Fruit fly (Drosophila melanogaster): ENCODE results near the gene AOX4.

Gene AOX4

DNA sequence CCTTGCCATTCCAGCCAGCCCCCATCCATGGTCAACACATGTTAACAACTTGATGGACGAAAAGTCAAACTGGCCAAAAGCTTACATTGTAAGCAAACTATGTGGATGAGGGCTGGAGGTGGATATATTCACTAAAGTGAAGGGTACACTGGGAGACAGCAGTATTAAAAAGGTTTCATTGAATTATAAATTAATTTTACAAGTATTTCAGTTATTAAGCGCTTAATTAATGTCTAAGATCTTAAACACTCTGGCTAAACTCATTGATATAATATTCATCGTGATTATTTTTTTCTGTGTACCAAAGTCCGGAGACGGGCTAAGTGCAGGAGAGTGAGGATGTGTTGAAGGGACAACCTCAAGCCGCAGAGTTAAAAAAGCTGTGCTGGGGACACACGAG, 15.9 kb upstream of the AOX4 start (continued):
- TF ChIP-seq CG34406 (GFP tag; optimal IDR thresholded peaks at IDR 0.05) (peak; percentile 75), Hr39 (GFP tag; optimal IDR thresholded peaks at IDR 0.05) (peak; percentile 66), Ets96B (tag; optimal IDR thresholded peaks at IDR 0.05) (peak; percentile 83), CG16779 (tag; optimal IDR thresholded peaks at IDR 0.05) (no peak), net (GFP tag; optimal IDR thresholded peaks at IDR 0.05) (peak; percentile 50), CG7368 (GFP tag; optimal IDR thresholded peaks at IDR 0.05) (peak; percentile 54), CG3919 (GFP tag; optimal IDR thresholded peaks at IDR 0.05) (peak; percentile 78), Smox (GFP tag; optimal IDR thresholded peaks at IDR 0.05) (peak; percentile 63), CG6276 (GFP tag; optimal IDR thresholded peaks at IDR 0.05) (no peak), CG11902 (GFP tag; optimal IDR thresholded peaks at IDR 0.05) (peak; percentile 61), Lpt (GFP tag; optimal IDR thresholded peaks at IDR 0.05) (peak; percentile 2), CG11294 (GFP tag; IDR thresholded peaks at IDR 0.05) (no peak), CG8632 (GFP tag; optimal IDR thresholded peaks at IDR 0.05) (peak; percentile 66), CG3032 (tag; optimal IDR thresholded peaks at IDR 0.05) (peak; percentile 79), CG6792 (GFP tag; optimal IDR thresholded peaks at IDR 0.05) (peak; percentile 68), CG9139 (GFP tag; optimal IDR thresholded peaks at IDR 0.05) (peak; percentile 61), eg (GFP tag; IDR thresholded peaks at IDR 0.05) (peak; percentile 59; the same call in 2 of the 3 replicates), CG32006 (GFP tag; optimal IDR thresholded peaks at IDR 0.05) (peak; percentile 48), spab (GFP tag; optimal IDR thresholded peaks at IDR 0.05) (peak; percentile 69), CG31627 (GFP tag; optimal IDR thresholded peaks at IDR 0.05) (peak; percentile 66)

- peak; percentile 7 for TF ChIP-seq Eip78C (GFP tag)
- TF ChIP-seq CG4318 (GFP tag; optimal IDR thresholded peaks at IDR 0.05) = no peak
- no peak for TF ChIP-seq CG11294 (GFP tag; IDR thresholded peaks at IDR 0.05)
- TF ChIP-seq vri (GFP tag; optimal IDR thresholded peaks at IDR 0.05) = no peak
- TF ChIP-seq CG3919 (GFP tag; optimal IDR thresholded peaks at IDR 0.05) = peak; percentile 20
- TF ChIP-seq net (GFP tag; optimal IDR thresholded peaks at IDR 0.05) = no peak
- peak; percentile 48 for TF ChIP-seq CG1621 (tag; optimal IDR thresholded peaks at IDR 0.05)
- no peak for TF ChIP-seq Hr39 (GFP tag; optimal IDR thresholded peaks at IDR 0.05)
- TF ChIP-seq fd59A (GFP tag; optimal IDR thresholded peaks at IDR 0.05) = no peak
- no peak for TF ChIP-seq Blimp-1 (GFP tag; optimal IDR thresholded peaks at IDR 0.05)
- TF ChIP-seq pdm3 (GFP tag; optimal IDR thresholded peaks at IDR 0.05) = no peak
- no peak for TF ChIP-seq dsx (GFP tag; optimal IDR thresholded peaks at IDR 0.05; ENCODE audit: poor library complexity, severe bottlenecking)
- peak; percentile 27 for TF ChIP-seq svp (GFP tag)
- no peak for TF ChIP-seq Eip93F (GFP tag; optimal IDR thresholded peaks at IDR 0.05)
- no peak for TF ChIP-seq achi (GFP tag; optimal IDR thresholded peaks at IDR 0.05)
- TF ChIP-seq CG16779 (tag; optimal IDR thresholded peaks at IDR 0.05) = no peak
- no peak for TF ChIP-seq CG8632 (GFP tag; optimal IDR thresholded peaks at IDR 0.05)
- no peak for TF ChIP-seq Hr38 (GFP tag; optimal IDR thresholded peaks at IDR 0.05)
- TF ChIP-seq Eip75B (GFP tag; optimal IDR thresholded peaks at IDR 0.05) = no peak
- peak; percentile 13 for TF ChIP-seq CG9139 (GFP tag; optimal IDR thresholded peaks at IDR 0.05)
- TF ChIP-seq Gug (GFP tag; IDR thresholded peaks at IDR 0.05) = no peak
- TF ChIP-seq CG6808 (GFP tag; optimal IDR thresholded peaks at IDR 0.05) = peak; percentile 56
- no peak for TF ChIP-seq Ets21C (GFP tag; optimal IDR thresholded peaks at IDR 0.05)
- TF ChIP-seq ss (GFP tag; optimal IDR thresholded peaks at IDR 0.05) = peak; percentile 55 to 82
- TF ChIP-seq CG15336 (GFP tag; IDR thresholded peaks at IDR 0.05) = no peak
- TF ChIP-seq Sox102F (GFP tag; optimal IDR thresholded peaks at IDR 0.05) = peak; percentile 1
- no peak for TF ChIP-seq CG3032 (tag; optimal IDR thresholded peaks at IDR 0.05)
Observed at dm6 chr3R:15567913-15568312, 15.3 kb upstream of the AOX4 start.

DNA sequence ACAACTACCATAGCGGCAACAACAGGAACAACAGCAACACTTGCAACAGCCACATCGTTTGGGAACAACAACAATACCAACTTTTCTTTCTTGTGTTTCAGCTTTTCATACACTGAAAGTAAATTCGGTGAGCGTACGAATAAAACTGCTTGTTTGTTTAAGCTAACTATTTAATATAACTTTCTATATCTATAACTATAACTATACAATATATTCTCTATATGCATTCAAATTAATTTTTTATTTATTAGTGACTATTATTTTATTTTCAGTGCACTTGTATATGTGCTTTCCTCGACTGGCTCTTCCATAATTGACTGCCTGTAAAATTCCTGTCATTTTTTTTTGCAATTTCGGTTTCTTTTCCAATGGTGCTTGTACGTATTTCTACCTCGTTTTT, 14.3 kb upstream of the AOX4 start:
- no peak for TF ChIP-seq fkh (GFP tag; optimal IDR thresholded peaks at IDR 0.05)
- TF ChIP-seq CG3032 (tag; optimal IDR thresholded peaks at IDR 0.05) = peak; percentile 37
- TF ChIP-seq svp (GFP tag) = peak; percentile 23
- TF ChIP-seq topi (GFP tag; optimal IDR thresholded peaks at IDR 0.05) = no peak
- no peak for TF ChIP-seq Ets21C (GFP tag; optimal IDR thresholded peaks at IDR 0.05)
- peak; percentile 82 for TF ChIP-seq Eip78C (GFP tag)
- TF ChIP-seq CG11762 (GFP tag; optimal IDR thresholded peaks at IDR 0.05; ENCODE audit: insufficient read depth) = peak; percentile 41
- TF ChIP-seq esn (GFP tag; optimal IDR thresholded peaks at IDR 0.05) = no peak
- peak; percentile 89 for TF ChIP-seq eg (GFP tag; IDR thresholded peaks at IDR 0.05)
- no peak for TF ChIP-seq Smox (GFP tag; optimal IDR thresholded peaks at IDR 0.05)
- no peak for TF ChIP-seq Blimp-1 (GFP tag; optimal IDR thresholded peaks at IDR 0.05)
- no peak for TF ChIP-seq cyc (GFP tag; optimal IDR thresholded peaks at IDR 0.05)
- no peak for TF ChIP-seq Eip93F (GFP tag; optimal IDR thresholded peaks at IDR 0.05)
- TF ChIP-seq CG11294 (GFP tag; IDR thresholded peaks at IDR 0.05) = peak; percentile 30; the same call in 1 of the 2 replicates
- TF ChIP-seq CG6276 (GFP tag; optimal IDR thresholded peaks at IDR 0.05) = peak; percentile 82
- peak; percentile 58 for TF ChIP-seq OdsH (GFP tag; optimal IDR thresholded peaks at IDR 0.05)
- TF ChIP-seq vri (GFP tag; optimal IDR thresholded peaks at IDR 0.05) = no peak
- TF ChIP-seq fd85E (GFP tag; optimal IDR thresholded peaks at IDR 0.05) = no peak
- TF ChIP-seq CG8319 (GFP tag; optimal IDR thresholded peaks at IDR 0.05) = no peak
- peak; percentile 80 for TF ChIP-seq Gug (GFP tag; IDR thresholded peaks at IDR 0.05)
- TF ChIP-seq Hr38 (GFP tag; optimal IDR thresholded peaks at IDR 0.05) = no peak
- TF ChIP-seq fd59A (GFP tag; optimal IDR thresholded peaks at IDR 0.05) = no peak

Measured in whole organism, prepupa.